Fruit fly (Drosophila melanogaster) whole organism, embryonic: ENCODE data around the gene ana1.

ENCODE experiments used
- B-H2 ChIP-seq: fragments of 200-800 bp; sonication (Bioruptor generic); optimal IDR thresholded peaks from 2 replicates; lab custom pipeline; 2018; ENCODE audit warnings: missing biosample characterization, mild to moderate bottlenecking, missing genetic modification characterization
- Blimp-1 ChIP-seq: fragments of 200-800 bp; sonication (Bioruptor generic); optimal IDR thresholded peaks from 3 replicates; lab custom pipeline; 2018; ENCODE audit warnings: missing biosample characterization, missing genetic modification characterization, mild to moderate bottlenecking, moderate library complexity, missing genetic modification reagents
- CG10959 ChIP-seq: fragments of 200-800 bp; sonication (Bioruptor generic); IDR thresholded peaks from 2 replicates; pipeline ENCODE4 v1.3.6; 2022; ENCODE audit warnings: missing biosample characterization, missing genetic modification characterization
- CG11085 ChIP-seq: fragments of 200-800 bp; sonication (Bioruptor generic); IDR thresholded peaks from 2 replicates; pipeline ENCODE4 v1.3.6; 2022; ENCODE audit warnings: missing biosample characterization, missing genetic modification characterization
- CG11247 ChIP-seq: fragments of 200-800 bp; sonication (Bioruptor generic); IDR thresholded peaks from 2 replicates; pipeline ENCODE4 v1.3.6; 2022; ENCODE audit warnings: missing biosample characterization, missing genetic modification characterization
- CG11560 ChIP-seq: fragments of 200-800 bp; sonication (Bioruptor generic); IDR thresholded peaks from 3 replicates; pipeline ENCODE4 v1.3.6; 2022; ENCODE audit warnings: missing biosample characterization, missing genetic modification characterization
- CG12219 ChIP-seq: fragments of 200-800 bp; sonication (Bioruptor generic); optimal IDR thresholded peaks from 3 replicates; lab custom pipeline; 2018; ENCODE audit warnings: missing biosample characterization, mild to moderate bottlenecking, missing genetic modification characterization
- CG13296 ChIP-seq: fragments of 200-800 bp; sonication (Bioruptor generic); optimal IDR thresholded peaks from 3 replicates; lab custom pipeline; 2018; ENCODE audit warnings: missing biosample characterization, mild to moderate bottlenecking, missing genetic modification characterization
- CG13624 ChIP-seq: fragments of 200-800 bp; sonication (Bioruptor generic); optimal IDR thresholded peaks from 2 replicates; lab custom pipeline; 2016; ENCODE audit warnings: missing biosample characterization, missing genetic modification characterization
- CG18262 ChIP-seq: fragments of 200-800 bp; optimal IDR thresholded peaks from 3 replicates; lab custom pipeline; 2019; ENCODE audit warnings: missing biosample characterization, mild to moderate bottlenecking, missing genetic modification characterization, moderate library complexity
- CG2120 ChIP-seq: fragments of 200-800 bp; sonication (Bioruptor generic); optimal IDR thresholded peaks from 3 replicates; lab custom pipeline; 2016; ENCODE audit warnings: missing biosample characterization, missing genetic modification characterization
- CG2875 ChIP-seq: fragments of 200-800 bp; sonication (Bioruptor generic); optimal IDR thresholded peaks from 2 replicates; lab custom pipeline; 2017; ENCODE audit warnings: missing biosample characterization, mild to moderate bottlenecking, missing genetic modification characterization, missing genetic modification reagents
- CG3847 ChIP-seq: fragments of 200-800 bp; sonication (Bioruptor generic); IDR thresholded peaks from 2 replicates; pipeline ENCODE4 v1.3.6; 2022; ENCODE audit warnings: missing biosample characterization, missing genetic modification characterization
- CG43689 ChIP-seq: fragments of 200-800 bp; sonication (Bioruptor generic); IDR thresholded peaks from 2 replicates; pipeline ENCODE4 v1.3.6; 2022; ENCODE audit warnings: missing biosample characterization, missing genetic modification characterization
- CG6765 ChIP-seq: fragments of 200-800 bp; sonication (Bioruptor generic); optimal IDR thresholded peaks from 3 replicates; lab custom pipeline; 2017; ENCODE audit warnings: missing biosample characterization, mild to moderate bottlenecking, missing genetic modification characterization
- CG8388 ChIP-seq: fragments of 200-800 bp; sonication (Bioruptor generic); optimal IDR thresholded peaks from 2 replicates; lab custom pipeline; 2019; ENCODE audit warnings: missing biosample characterization, mild to moderate bottlenecking, missing genetic modification characterization, moderate library complexity
- CG9215 ChIP-seq: fragments of 200-800 bp; sonication (Bioruptor generic); IDR thresholded peaks from 2 replicates; pipeline ENCODE4 v1.3.6; 2022; ENCODE audit warnings: missing biosample characterization, missing genetic modification characterization
- CG9797 ChIP-seq: fragments of 200-800 bp; sonication (Bioruptor generic); optimal IDR thresholded peaks from 3 replicates; lab custom pipeline; 2018; ENCODE audit warnings: missing biosample characterization, mild to moderate bottlenecking, missing genetic modification characterization
- D19B ChIP-seq: fragments of 200-800 bp; sonication (Bioruptor generic); optimal IDR thresholded peaks from 2 replicates; lab custom pipeline; 2017; ENCODE audit warnings: missing biosample characterization, mild to moderate bottlenecking, missing genetic modification characterization
- Eip74EF ChIP-seq, 2 experiments: fragments of 200-800 bp in 1 of 2; fragments of >200 bp in 1 of 2; sonication (Bioruptor generic) in 1 of 2; optimal IDR thresholded peaks; 2 replicates each; lab custom pipeline; 2017 to 2019; ENCODE audit warnings: missing biosample characterization in 2 of 2, missing genetic modification characterization in 2 of 2, mild to moderate bottlenecking in 1 of 2, moderate library complexity in 1 of 2
- HLHmδ ChIP-seq: fragments of 200-800 bp; sonication (Bioruptor generic); optimal IDR thresholded peaks from 2 replicates; lab custom pipeline; 2018; ENCODE audit warnings: missing biosample characterization, mild to moderate bottlenecking, missing genetic modification characterization, moderate library complexity
- Hr3 ChIP-seq: fragments of 200-800 bp; sonication (Bioruptor generic); optimal IDR thresholded peaks from 3 replicates; lab custom pipeline; 2016; ENCODE audit warnings: missing biosample characterization, missing genetic modification characterization
- Lpt ChIP-seq: fragments of >200 bp; optimal IDR thresholded peaks from 2 replicates; lab custom pipeline; 2018; ENCODE audit warnings: missing biosample characterization, missing genetic modification characterization
- Med ChIP-seq: fragments of 200-800 bp; sonication (Bioruptor generic); peaks from one replicate; lab custom pipeline; 2016; ENCODE audit warnings: missing biosample characterization, missing genetic modification characterization, mild to moderate bottlenecking, inconsistent platforms, moderate library complexity
- Nf-YC ChIP-seq: fragments of 200-800 bp; optimal IDR thresholded peaks from 3 replicates; lab custom pipeline; 2019; ENCODE audit warnings: missing biosample characterization, mild to moderate bottlenecking, missing genetic modification characterization, moderate library complexity
- Oaz ChIP-seq: fragments of 200-800 bp; sonication (Bioruptor generic); IDR thresholded peaks from 2 replicates; pipeline ENCODE4 v1.3.6; 2022; ENCODE audit warnings: missing biosample characterization, missing genetic modification characterization
- Sry-δ ChIP-seq: fragments of 200-800 bp; sonication (Bioruptor generic); optimal IDR thresholded peaks from 2 replicates; lab custom pipeline; 2016; ENCODE audit warnings: missing biosample characterization, missing genetic modification characterization
- Stat92E ChIP-seq, 3 experiments: fragments of >200 bp in 2 of 3; fragments of 200-800 bp in 1 of 3; sonication (Bioruptor generic) in 1 of 3; optimal IDR thresholded peaks; 2 replicates each; lab custom pipeline; 2017 to 2019; ENCODE audit warnings: missing biosample characterization in 3 of 3, missing genetic modification characterization in 3 of 3, mild to moderate bottlenecking in 1 of 3, moderate library complexity in 1 of 3
- Trl ChIP-seq, 3 experiments: fragments of >200 bp in 2 of 3; fragments of 200-800 bp in 1 of 3; sonication (Bioruptor generic) in 1 of 3; optimal IDR thresholded peaks; 2 replicates in 1 of 3; 3 replicates in 2 of 3; lab custom pipeline; 2016 to 2017; ENCODE audit warnings: missing biosample characterization in 1 of 3, missing genetic modification characterization in 1 of 3
- bab2 ChIP-seq: fragments of 200-800 bp; sonication (Bioruptor generic); optimal IDR thresholded peaks from 2 replicates; lab custom pipeline; 2016; ENCODE audit warnings: missing biosample characterization, missing genetic modification characterization
- ci ChIP-seq: fragments of 200-800 bp; sonication (Bioruptor generic); IDR thresholded peaks from 3 replicates; pipeline ENCODE4 v1.3.6; 2022; ENCODE audit warnings: missing biosample characterization, missing genetic modification characterization
- mam ChIP-seq: fragments of 200-800 bp; sonication (Bioruptor generic); optimal IDR thresholded peaks from 3 replicates; lab custom pipeline; 2016; ENCODE audit warnings: missing biosample characterization, missing genetic modification characterization
- odd ChIP-seq: fragments of 200-800 bp; sonication (Bioruptor generic); optimal IDR thresholded peaks from 2 replicates; lab custom pipeline; 2017; ENCODE audit warnings: missing biosample characterization, mild to moderate bottlenecking, missing genetic modification characterization
- p53 ChIP-seq: fragments of 200-800 bp; sonication (Bioruptor generic); optimal IDR thresholded peaks from 2 replicates; lab custom pipeline; 2016; ENCODE audit warnings: missing biosample characterization, missing genetic modification characterization
- pb ChIP-seq: fragments of 200-800 bp; sonication (Bioruptor generic); optimal IDR thresholded peaks from 3 replicates; lab custom pipeline; 2016; ENCODE audit warnings: missing biosample characterization, missing genetic modification characterization
- pnt ChIP-seq: fragments of 200-800 bp; sonication (Bioruptor generic); optimal IDR thresholded peaks from 3 replicates; lab custom pipeline; 2016; ENCODE audit warnings: missing biosample characterization, missing genetic modification characterization
- prd ChIP-seq, 3 experiments: fragments of >200 bp in 2 of 3; fragments of 200-800 bp in 1 of 3; sonication (Bioruptor generic) in 1 of 3; optimal IDR thresholded peaks in 2 of 3; IDR thresholded peaks in 1 of 3; 2 replicates in 2 of 3; 3 replicates in 1 of 3; pipeline versions ENCODE4 v1.3.6 to Lab custom; 2017 to 2022; ENCODE audit warnings: missing biosample characterization in 1 of 3, missing genetic modification characterization in 1 of 3
- psq ChIP-seq: fragments of 200-800 bp; sonication (Bioruptor generic); optimal IDR thresholded peaks from 2 replicates; lab custom pipeline; 2017; ENCODE audit warnings: missing biosample characterization, missing genetic modification characterization
- ro ChIP-seq: fragments of 200-800 bp; sonication (Bioruptor generic); IDR thresholded peaks from 2 replicates; pipeline ENCODE4 v1.3.6; 2022; ENCODE audit warnings: missing biosample characterization, missing genetic modification characterization
- seq ChIP-seq: fragments of 200-800 bp; sonication (Bioruptor generic); IDR thresholded peaks from 2 replicates; pipeline ENCODE4 v1.3.6; 2022; ENCODE audit warnings: missing biosample characterization, missing genetic modification characterization
- shn ChIP-seq: fragments of 200-800 bp; sonication (Bioruptor generic); optimal IDR thresholded peaks from 3 replicates; lab custom pipeline; 2016; ENCODE audit warnings: missing biosample characterization, missing genetic modification characterization
- ssp ChIP-seq: fragments of 200-800 bp; sonication (Bioruptor generic); IDR thresholded peaks from 2 replicates; pipeline ENCODE4 v1.3.6; 2022; ENCODE audit warnings: missing biosample characterization, missing genetic modification characterization
- stc ChIP-seq: fragments of 200-800 bp; sonication (Bioruptor generic); IDR thresholded peaks from 2 replicates; pipeline ENCODE4 v1.3.6; 2022; ENCODE audit warnings: missing biosample characterization, missing genetic modification characterization
- sug ChIP-seq: fragments of 200-800 bp; optimal IDR thresholded peaks from 2 replicates; lab custom pipeline; 2019; ENCODE audit warnings: missing biosample characterization, mild to moderate bottlenecking, missing genetic modification characterization, moderate library complexity
- tin ChIP-seq: fragments of 200-800 bp; sonication (Bioruptor generic); optimal IDR thresholded peaks from 3 replicates; lab custom pipeline; 2016; ENCODE audit warnings: missing biosample characterization, missing genetic modification characterization
- unpg ChIP-seq: fragments of 200-800 bp; sonication (Bioruptor generic); optimal IDR thresholded peaks from 3 replicates; lab custom pipeline; 2018; ENCODE audit warnings: missing biosample characterization, mild to moderate bottlenecking, missing genetic modification characterization, moderate library complexity
- vvl ChIP-seq: fragments of 200-800 bp; sonication (Bioruptor generic); IDR thresholded peaks from 2 replicates; pipeline ENCODE4 v1.3.6; 2022; ENCODE audit warnings: missing biosample characterization, missing genetic modification characterization
- zen2 ChIP-seq: fragments of 200-800 bp; sonication (Bioruptor generic); IDR thresholded peaks from 3 replicates; pipeline ENCODE4 v1.3.6; 2022; ENCODE audit warnings: missing biosample characterization, missing genetic modification characterization; ENCODE audit not compliant: partially characterized antibody
- zfh1 ChIP-seq: fragments of 200-800 bp; sonication (Bioruptor generic); IDR thresholded peaks from 3 replicates; pipeline ENCODE4 v1.3.6; 2022; ENCODE audit warnings: missing biosample characterization, missing genetic modification characterization

The ana1 gene

dm6 chr3R:24565748-24566239 is 35.4 kb downstream of the ana1 start (continued):
- TF ChIP-seq Trl (optimal IDR thresholded peaks at IDR 0.05; lab: Kevin White, UChicago): peak; percentile 91 to 100
- peak; percentile 68 for TF ChIP-seq Trl (GFP tag; optimal IDR thresholded peaks at IDR 0.05; lab: Kevin White, UChicago)
- TF ChIP-seq ssp: no peak
- no peak for TF ChIP-seq Lpt
- peak; percentile 76 for TF ChIP-seq CG13624 (GFP tag; lab: Kevin White, UChicago)
- TF ChIP-seq Nf-YC (tag; lab: Kevin White, UChicago): peak; percentile 58
- TF ChIP-seq CG9215 (GFP tag; lab: Robert Waterston, UW): no peak
- peak; percentile 39 for TF ChIP-seq CG2875 (GFP tag; lab: Kevin White, UChicago)
- TF ChIP-seq B-H2 (GFP tag; lab: Kevin White, UChicago): peak; percentile 89
- TF ChIP-seq mam (GFP tag; lab: Kevin White, UChicago): no peak
- no peak for TF ChIP-seq CG11085 (GFP tag; lab: Robert Waterston, UW)
- peak; percentile 86 for TF ChIP-seq CG13296 (GFP tag; lab: Kevin White, UChicago)
- no peak for TF ChIP-seq zen2
- peak; percentile 78 for TF ChIP-seq sug (tag; lab: Kevin White, UChicago)
- 0 out of 2 replicates have a peak, but pooled peaks have one; percentile 4 for TF ChIP-seq CG11247
- TF ChIP-seq CG11560 (tag; lab: Robert Waterston, UW): no peak
- TF ChIP-seq CG10959: no peak
- TF ChIP-seq CG9797 (GFP tag; lab: Kevin White, UChicago): no peak
- no peak for TF ChIP-seq tin (GFP tag; lab: Kevin White, UChicago)
- no peak for TF ChIP-seq CG8388 (GFP tag; lab: Kevin White, UChicago)
- TF ChIP-seq p53 (GFP tag; lab: Kevin White, UChicago): no peak
- no peak for TF ChIP-seq prd (optimal IDR thresholded peaks at IDR 0.05; lab: Kevin White, UChicago)
- TF ChIP-seq prd (GFP tag; IDR thresholded peaks at IDR 0.05; lab: Robert Waterston, UW): no peak
- no peak for TF ChIP-seq ro
- peak; percentile 45 for TF ChIP-seq bab2
- no peak for TF ChIP-seq pb (GFP tag; lab: Kevin White, UChicago)
- TF ChIP-seq Oaz (GFP tag; lab: Robert Waterston, UW): no peak
- TF ChIP-seq shn (GFP tag; lab: Kevin White, UChicago): no peak
- no peak for TF ChIP-seq pnt (GFP tag; lab: Kevin White, UChicago)
- TF ChIP-seq Hr3 (GFP tag; lab: Kevin White, UChicago): no peak

dm6 chr3R:24566756-24567426 is 36.5 kb downstream of the ana1 start:
- TF ChIP-seq Trl (optimal IDR thresholded peaks at IDR 0.05; lab: Kevin White, UChicago): peak in 1 of 2 experiments; percentile 20
- TF ChIP-seq Trl (GFP tag; optimal IDR thresholded peaks at IDR 0.05; lab: Kevin White, UChicago): no peak
- TF ChIP-seq seq: no peak
- no peak for TF ChIP-seq psq (GFP tag; lab: Kevin White, UChicago)
- TF ChIP-seq HLHmδ (GFP tag; lab: Kevin White, UChicago): no peak
- no peak for TF ChIP-seq ci (GFP tag; lab: Robert Waterston, UW)
- no peak for TF ChIP-seq D19B (GFP tag; lab: Kevin White, UChicago)
- no peak for TF ChIP-seq CG18262 (tag; lab: Kevin White, UChicago)
- TF ChIP-seq unpg: no peak
- no peak for TF ChIP-seq CG43689 (GFP tag; lab: Robert Waterston, UW)
- peak; percentile 14; the same call in 1 of the 2 replicates for TF ChIP-seq vvl (GFP tag; lab: Robert Waterston, UW)
- 0 out of 2 replicates have a peak, but pooled peaks have one; percentile 15 for TF ChIP-seq stc (GFP tag; lab: Robert Waterston, UW)
- peak; percentile 68 for TF ChIP-seq Med (GFP tag; lab: Kevin White, UChicago)
- TF ChIP-seq CG12219: no peak
- peak in 1 of 2 experiments; percentile 45 for TF ChIP-seq Eip74EF (GFP tag; optimal IDR thresholded peaks at IDR 0.05; lab: Kevin White, UChicago)
- TF ChIP-seq Sry-δ (GFP tag; lab: Kevin White, UChicago): no peak
- peak; percentile 11 for TF ChIP-seq sug (tag; lab: Kevin White, UChicago)
- no peak for TF ChIP-seq zfh1 (GFP tag; lab: Robert Waterston, UW)
- TF ChIP-seq Blimp-1 (GFP tag; lab: Kevin White, UChicago): peak; percentile 2
- no peak for TF ChIP-seq Stat92E (GFP tag; optimal IDR thresholded peaks at IDR 0.05; lab: Kevin White, UChicago)
- TF ChIP-seq CG6765 (GFP tag; lab: Kevin White, UChicago): no peak
- TF ChIP-seq CG3847: no peak
- no peak for TF ChIP-seq odd (GFP tag; lab: Kevin White, UChicago)
- TF ChIP-seq CG2120 (GFP tag; lab: Kevin White, UChicago): no peak
